Fruit fly (Drosophila melanogaster) Kc167 (cell line): ENCODE measurements around the gene ND-13A.

Source experiments
- insv ChIP-seq: fragments of >200 bp; optimal IDR thresholded peaks from 3 replicates; lab custom pipeline; 2018; ENCODE audit warnings: missing external identifiers
- psq ChIP-seq: fragments of >200 bp; optimal IDR thresholded peaks from 2 replicates; lab custom pipeline; 2017; ENCODE audit warnings: missing external identifiers

DNA sequence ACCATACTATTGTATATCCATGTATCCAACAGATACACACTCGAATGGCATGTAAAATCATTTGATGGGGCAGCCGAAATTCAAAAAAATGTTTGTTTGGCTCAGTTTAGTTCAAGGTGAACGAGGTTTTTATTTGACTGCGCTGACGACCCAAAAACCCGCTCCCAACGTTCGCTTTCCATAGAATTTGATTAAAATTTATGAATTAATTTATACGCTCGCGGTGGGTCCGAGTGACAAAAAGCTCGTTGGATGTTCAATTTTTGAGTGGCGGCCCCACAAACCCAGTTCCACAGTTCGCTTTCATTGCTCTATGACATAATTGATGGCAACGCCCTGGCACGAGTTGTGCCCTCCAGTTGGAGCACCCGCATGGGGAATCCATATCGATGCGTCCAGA is 19.6 kb upstream of the ND-13A start:
- TF ChIP-seq insv (lab: Kevin White, UChicago) (no peak), psq (no peak)
